Worm (Caenorhabditis elegans) whole organism, L4 larva: ENCODE data around the gene epg-7.

ENCODE experiments used
- Y5F2A.4 ChIP-seq: fragments of 200-800 bp; sonication (Bioruptor generic); optimal IDR thresholded peaks from 2 replicates; lab custom pipeline; 2018; ENCODE audit warnings: mild to moderate bottlenecking, missing genetic modification characterization, missing compliant biosample characterization
- ama-1 ChIP-seq: fragments of 150-350 bp; optimal IDR thresholded peaks from 2 replicates; lab custom pipeline; 2014; ENCODE audit warnings: inconsistent platforms, mixed read lengths
- daf-12 ChIP-seq: fragments of 150-350 bp; optimal IDR thresholded peaks from 2 replicates; lab custom pipeline; 2014; ENCODE audit warnings: missing biosample characterization, missing genetic modification reagents, missing genetic modification characterization
- hif-1 ChIP-seq, 2 experiments: sonication (generic microtip); optimal IDR thresholded peaks; 2 replicates each; lab custom pipeline; 2016 to 2017; ENCODE audit warnings: missing compliant biosample characterization in 2 of 2, missing genetic modification characterization in 2 of 2, missing genetic modification reagents in 2 of 2, missing genotype in 2 of 2, mild to moderate bottlenecking in 1 of 2
- lin-39 ChIP-seq: fragments of 150-350 bp; optimal IDR thresholded peaks from 2 replicates; lab custom pipeline; 2014; ENCODE audit warnings: missing biosample characterization, missing genetic modification reagents, missing genetic modification characterization
- nhr-10 ChIP-seq: fragments of 150-350 bp; optimal IDR thresholded peaks from 2 replicates; lab custom pipeline; 2014; ENCODE audit warnings: missing biosample characterization, missing genetic modification characterization
- nhr-11 ChIP-seq: fragments of 150-350 bp; optimal IDR thresholded peaks from 2 replicates; lab custom pipeline; 2014; ENCODE audit warnings: missing biosample characterization, missing genetic modification characterization
- nhr-25 ChIP-seq: sonication (generic microtip); optimal IDR thresholded peaks from 2 replicates; lab custom pipeline; 2017; ENCODE audit warnings: missing genetic modification characterization, mild to moderate bottlenecking, missing compliant biosample characterization, antibody characterized with exemption, moderate library complexity, borderline replicate concordance; ENCODE audit not compliant: insufficient read depth
- nhr-6 ChIP-seq: fragments of 150-350 bp; optimal IDR thresholded peaks from 2 replicates; lab custom pipeline; 2014; ENCODE audit warnings: missing biosample characterization, missing genetic modification characterization
- snpc-4 ChIP-seq: fragments of 150-350 bp; optimal IDR thresholded peaks from 2 replicates; lab custom pipeline; 2014; ENCODE audit warnings: missing biosample characterization, missing genetic modification characterization

- TF ChIP-seq nhr-6: no peak
- no peak for TF ChIP-seq snpc-4 (tag; lab: Kevin White, UChicago)
- TF ChIP-seq nhr-11: no peak
- no peak for TF ChIP-seq daf-12
- TF ChIP-seq ama-1: no peak
- TF ChIP-seq hif-1 (tag; optimal IDR thresholded peaks at IDR 0.05; lab: Kevin White, UChicago): peak in 1 of 2 experiments; percentile 20
- TF ChIP-seq nhr-10: no peak
- TF ChIP-seq lin-39 (tag; lab: Kevin White, UChicago): no peak
- peak; percentile 60 for TF ChIP-seq nhr-25 (tag; lab: Kevin White, UChicago)
- no peak for TF ChIP-seq Y5F2A.4 (GFP tag; lab: Kevin White, UChicago)
These were observed 28.1 kb upstream of the epg-7 start for ce11 chrX:7306434-7306833.
